Worm (Caenorhabditis elegans) whole organism, L2 larva: ENCODE measurements around the gene F42A9.6.

Experiments
- skn-1 ChIP-seq: sonication (generic microtip); optimal IDR thresholded peaks from 2 replicates; lab custom pipeline; 2017; ENCODE audit warnings: missing biosample characterization, missing genetic modification characterization
- sma-9 ChIP-seq, 2 experiments: fragments of 150-350 bp in 1 of 2; sonication (generic microtip) in 1 of 2; optimal IDR thresholded peaks; 2 replicates each; lab custom pipeline; 2014 to 2016; ENCODE audit warnings: missing genetic modification characterization in 2 of 2, mild to moderate bottlenecking in 1 of 2, missing biosample characterization in 1 of 2, missing compliant biosample characterization in 1 of 2, missing genetic modification reagents in 1 of 2, moderate library complexity in 1 of 2
- unc-62 ChIP-seq: fragments of 150-350 bp; optimal IDR thresholded peaks from 2 replicates; lab custom pipeline; 2014; ENCODE audit warnings: missing biosample characterization, missing genetic modification reagents, missing genetic modification characterization

ce11 chrIV:8570719-8571118, 38.3 kb upstream of the F42A9.6 start:
- TF ChIP-seq skn-1 (tag; lab: Kevin White, UChicago) (no peak), sma-9 (GFP tag; optimal IDR thresholded peaks at IDR 0.05; lab: Kevin White, UChicago) (no peak), sma-9 (tag; optimal IDR thresholded peaks at IDR 0.05; lab: Kevin White, UChicago) (no peak), unc-62 (GFP tag; lab: Kevin White, UChicago) (no peak)
